Worm (Caenorhabditis elegans): ENCODE measurements around the gene grl-6.
A peak's percentile ranks its signal among the peaks of the same experiment; 100 is the strongest.

grl-6 gene

DNA sequence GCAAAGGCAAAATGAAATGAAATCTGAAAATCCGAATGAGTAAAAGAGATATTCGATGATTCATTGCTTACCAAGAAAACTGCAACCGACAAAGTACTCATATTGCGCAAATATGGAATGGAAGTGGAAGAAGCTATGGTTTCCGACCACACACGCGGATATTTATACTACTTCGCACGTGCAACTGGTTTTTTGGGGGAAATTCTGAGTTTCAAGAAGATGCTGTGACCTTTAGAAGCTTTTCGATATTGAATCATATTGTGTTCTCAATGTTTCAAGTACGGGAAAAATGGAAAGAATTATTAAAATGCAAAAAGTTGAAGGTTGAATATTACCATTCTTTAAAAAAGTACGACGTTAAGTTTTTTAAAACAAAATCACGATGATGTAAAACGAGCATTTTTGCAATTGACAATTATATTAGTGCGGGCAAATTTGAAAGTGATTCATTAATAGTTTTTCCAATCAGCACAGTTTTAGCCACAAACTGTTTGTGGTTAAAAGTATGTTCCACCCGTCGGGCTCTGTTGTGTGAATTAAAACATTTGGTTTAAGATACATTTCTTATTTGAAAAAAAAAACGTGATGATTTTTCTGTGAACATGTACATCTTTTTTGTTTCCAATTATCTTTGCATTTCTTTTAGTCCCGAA, at the start of gene grl-6, which contains the start of gene K10C2.6:
Gene grl-6 (minus strand): TSS at position 101 of the 653 bp plus-strand sequence.
Gene K10C2.6 (plus strand): TSS at position 603 of the 653 bp plus-strand sequence.
- TF ChIP-seq sma-9 (GFP tag; optimal IDR thresholded peaks at IDR 0.05) (no peak), sma-9 (tag; optimal IDR thresholded peaks at IDR 0.05) (no peak), lin-11 (tag; optimal IDR thresholded peaks at IDR 0.05) (no peak), nhr-23 (tag; optimal IDR thresholded peaks at IDR 0.05) (no peak), ama-1 (optimal IDR thresholded peaks at IDR 0.05) (no peak), fos-1 (tag; optimal IDR thresholded peaks at IDR 0.05) (no peak), egl-27 (tag; optimal IDR thresholded peaks at IDR 0.05) (no peak), ztf-4 (tag; optimal IDR thresholded peaks at IDR 0.05) (no peak), Y55F3AM.14 (GFP tag; optimal IDR thresholded peaks at IDR 0.05) (no peak), F13H6.1 (tag; optimal IDR thresholded peaks at IDR 0.05) (no peak), blmp-1 (tag; optimal IDR thresholded peaks at IDR 0.05; ENCODE audit: insufficient read depth) (no peak), unc-62 (GFP tag; optimal IDR thresholded peaks at IDR 0.05) (no peak)

DNA sequence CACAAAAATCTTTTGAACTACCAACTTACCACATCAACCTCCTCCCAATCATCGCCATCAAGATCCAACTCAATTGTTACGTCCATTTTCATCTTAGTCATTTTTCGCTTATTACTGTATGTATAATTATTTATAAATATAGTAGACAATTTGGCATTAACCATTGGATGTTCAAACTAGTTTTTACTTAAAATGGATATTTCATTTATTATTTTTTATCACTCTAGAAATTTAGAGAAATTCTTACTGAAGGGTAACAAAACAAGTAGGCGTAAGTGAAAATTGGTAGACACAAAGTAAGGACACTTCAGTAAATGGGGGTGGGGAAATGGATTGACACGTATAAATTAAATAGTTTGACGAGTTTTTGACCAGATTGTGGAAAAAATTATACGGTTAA, 49.0 kb upstream of the grl-6 start, which contains the start of gene actl-1:
Gene actl-1 (minus strand): TSS at position 101 of the 400 bp plus-strand sequence.
- TF ChIP-seq mab-5 (tag; optimal IDR thresholded peaks at IDR 0.05) (no peak), fos-1 (tag; optimal IDR thresholded peaks at IDR 0.05) (no peak), ztf-11 (tag; optimal IDR thresholded peaks at IDR 0.05) (no peak), peb-1 (tag; optimal IDR thresholded peaks at IDR 0.05) (no peak), ZK546.5 (tag; optimal IDR thresholded peaks at IDR 0.05) (no peak), aly-2 (tag; optimal IDR thresholded peaks at IDR 0.05) (no peak), mbf-1 (tag; optimal IDR thresholded peaks at IDR 0.05) (no peak), nhr-12 (tag; optimal IDR thresholded peaks at IDR 0.05) (no peak), elt-3 (tag; optimal IDR thresholded peaks at IDR 0.05) (no peak), unc-55 (GFP tag; optimal IDR thresholded peaks at IDR 0.05) (no peak), nhr-237 (tag; optimal IDR thresholded peaks at IDR 0.05) (no peak), R02D3.7 (tag; optimal IDR thresholded peaks at IDR 0.05) (no peak), Y55F3AM.14 (GFP tag; optimal IDR thresholded peaks at IDR 0.05) (no peak), F13H6.1 (tag; optimal IDR thresholded peaks at IDR 0.05) (no peak), crh-2 (tag; optimal IDR thresholded peaks at IDR 0.05) (no peak), nhr-6 (tag; optimal IDR thresholded peaks at IDR 0.05) (no peak), sma-3 (GFP tag; optimal IDR thresholded peaks at IDR 0.05) (no peak)

DNA sequence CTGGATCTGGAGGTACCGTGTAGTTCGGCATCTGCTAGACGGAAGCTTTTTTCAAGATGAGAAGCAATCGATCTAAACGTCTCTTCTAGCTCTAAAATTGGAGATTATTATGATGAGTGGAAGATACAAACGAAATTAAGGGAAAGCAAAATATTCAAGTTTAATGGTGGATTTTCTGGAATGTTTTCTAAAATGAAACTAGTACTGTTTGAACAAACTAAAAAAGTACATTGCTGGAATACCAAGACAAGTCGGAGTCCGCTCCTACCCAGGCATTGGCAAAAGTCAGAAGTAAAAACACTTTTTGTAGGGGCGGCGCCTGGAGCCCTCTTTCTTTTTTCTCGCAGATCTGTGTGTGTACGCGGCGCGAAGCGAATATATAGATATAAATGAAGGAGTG, 34.0 kb upstream of the grl-6 start, which contains the start of gene gar-1:
Gene gar-1 (minus strand): TSS at position 101 of the 400 bp plus-strand sequence.
- TF ChIP-seq snpc-4 (tag; optimal IDR thresholded peaks at IDR 0.05), result no peak
- no peak for TF ChIP-seq alr-1 (tag; optimal IDR thresholded peaks at IDR 0.05)
- no peak for TF ChIP-seq ztf-4 (tag; optimal IDR thresholded peaks at IDR 0.05)
- TF ChIP-seq ama-1 (optimal IDR thresholded peaks at IDR 0.05), result no peak
- TF ChIP-seq nhr-21 (tag; optimal IDR thresholded peaks at IDR 0.05), result no peak
- TF ChIP-seq unc-55 (GFP tag; optimal IDR thresholded peaks at IDR 0.05), result no peak
- TF ChIP-seq egl-27 (tag; optimal IDR thresholded peaks at IDR 0.05), result no peak
- no peak for TF ChIP-seq crh-2 (tag; optimal IDR thresholded peaks at IDR 0.05)
- TF ChIP-seq sem-4 (tag; optimal IDR thresholded peaks at IDR 0.05), result no peak
- TF ChIP-seq unc-39 (tag; optimal IDR thresholded peaks at IDR 0.05), result no peak
- TF ChIP-seq C34F6.9 (tag; optimal IDR thresholded peaks at IDR 0.05), result no peak
- no peak for TF ChIP-seq elt-1 (tag; optimal IDR thresholded peaks at IDR 0.05)
- no peak for TF ChIP-seq nhr-237 (tag; optimal IDR thresholded peaks at IDR 0.05)
- TF ChIP-seq R02D3.7 (tag; optimal IDR thresholded peaks at IDR 0.05), result no peak
- no peak for TF ChIP-seq zag-1 (tag; optimal IDR thresholded peaks at IDR 0.05)

- TF ChIP-seq nhr-23 (tag; optimal IDR thresholded peaks at IDR 0.05) (no peak), nhr-25 (tag; optimal IDR thresholded peaks at IDR 0.05) (no peak), R02D3.7 (tag; optimal IDR thresholded peaks at IDR 0.05) (no peak), fos-1 (tag; optimal IDR thresholded peaks at IDR 0.05) (peak; percentile 17)
These were observed 25.8 kb upstream of the grl-6 start, which contains the start of gene C15B12.1 for ce11 chrX:6476540-6476939. Gene C15B12.1 (plus strand): TSS chrX:6476810.

Measured in whole organism, L2 larva.